Worm (Caenorhabditis elegans) whole organism, L2 larva: ENCODE data around the gene srh-25.

Experiments used
- R02D3.7 ChIP-seq: fragments of 150-350 bp; optimal IDR thresholded peaks from 2 replicates; lab custom pipeline; 2014; ENCODE audit warnings: missing biosample characterization, missing genetic modification characterization
- ZK546.5 ChIP-seq: sonication (generic microtip); optimal IDR thresholded peaks from 2 replicates; lab custom pipeline; 2017; ENCODE audit warnings: missing biosample characterization, missing genetic modification characterization
- aly-2 ChIP-seq: fragments of 150-350 bp; optimal IDR thresholded peaks from 2 replicates; lab custom pipeline; 2014; ENCODE audit warnings: missing biosample characterization, missing genetic modification characterization
- egl-27 ChIP-seq: sonication (generic microtip); optimal IDR thresholded peaks from 3 replicates; lab custom pipeline; 2017; ENCODE audit warnings: missing biosample characterization, missing genetic modification reagents, missing genetic modification characterization
- lsy-2 ChIP-seq, 2 experiments: fragments of 150-350 bp in 1 of 2; sonication (generic microtip) in 1 of 2; optimal IDR thresholded peaks; 2 replicates each; lab custom pipeline; 2014 to 2017; ENCODE audit warnings: missing biosample characterization in 2 of 2, missing genetic modification characterization in 2 of 2
- nhr-237 ChIP-seq: fragments of 150-350 bp; optimal IDR thresholded peaks from 2 replicates; lab custom pipeline; 2014; ENCODE audit warnings: missing biosample characterization, missing genetic modification characterization
- nhr-6 ChIP-seq: fragments of 150-350 bp; optimal IDR thresholded peaks from 2 replicates; lab custom pipeline; 2014; ENCODE audit warnings: missing biosample characterization, missing genetic modification characterization
- peb-1 ChIP-seq: fragments of 150-350 bp; optimal IDR thresholded peaks from 2 replicates; lab custom pipeline; 2014; ENCODE audit warnings: missing biosample characterization, missing genetic modification characterization

- TF ChIP-seq ZK546.5 (tag; lab: Kevin White, UChicago) (no peak), egl-27 (tag; lab: Kevin White, UChicago) (no peak), aly-2 (no peak), R02D3.7 (tag; lab: Kevin White, UChicago) (no peak), nhr-6 (tag; lab: Kevin White, UChicago) (no peak), nhr-237 (tag; lab: Kevin White, UChicago) (no peak), lsy-2 (tag; optimal IDR thresholded peaks at IDR 0.05; lab: Kevin White, UChicago) (no peak), peb-1 (tag; lab: Kevin White, UChicago) (no peak)
Measured at ce11 chrV:12455695-12456094, 22.1 kb upstream of the srh-25 start.
